Fruit fly (Drosophila melanogaster): ENCODE measurements around the gene SPoCk.

The SPoCk gene

dm6 chr3L:22826236-22826635 lies 77.0 kb downstream of the SPoCk start:
- TF ChIP-seq CG32264 (GFP tag; optimal IDR thresholded peaks at IDR 0.05) (no peak), br (GFP tag; optimal IDR thresholded peaks at IDR 0.05) (no peak), Sp1 (GFP tag; optimal IDR thresholded peaks at IDR 0.05) (no peak), sv (GFP tag; optimal IDR thresholded peaks at IDR 0.05) (no peak), dmrt93B (GFP tag; optimal IDR thresholded peaks at IDR 0.05) (no peak), GATAd (GFP tag; optimal IDR thresholded peaks at IDR 0.05) (no peak), h (GFP tag; optimal IDR thresholded peaks at IDR 0.05) (peak; percentile 27), tai (GFP tag; optimal IDR thresholded peaks at IDR 0.05) (no peak), Hr83 (GFP tag; optimal IDR thresholded peaks at IDR 0.05; ENCODE audit: poor library complexity, severe bottlenecking) (peak; percentile 67), N (GFP tag; optimal IDR thresholded peaks at IDR 0.05) (no peak), fru (GFP tag; optimal IDR thresholded peaks at IDR 0.05) (peak; percentile 15), brk (GFP tag; optimal IDR thresholded peaks at IDR 0.05) (no peak), dl (GFP tag; optimal IDR thresholded peaks at IDR 0.05; ENCODE audit: insufficient read depth in 1 of 2, partially characterized antibody in 2 of 2) (no peak), Hr78 (GFP tag; optimal IDR thresholded peaks at IDR 0.05) (no peak), psq (GFP tag; optimal IDR thresholded peaks at IDR 0.05) (no peak), Rel (GFP tag; optimal IDR thresholded peaks at IDR 0.05) (no peak), Rel (tag; optimal IDR thresholded peaks at IDR 0.05) (no peak), jim (GFP tag; optimal IDR thresholded peaks at IDR 0.05) (peak; percentile 76), Jra (GFP tag; optimal IDR thresholded peaks at IDR 0.05) (no peak), Hnf4 (GFP tag; optimal IDR thresholded peaks at IDR 0.05) (peak; percentile 8), sage (GFP tag; optimal IDR thresholded peaks at IDR 0.05) (no peak), rgr (GFP tag; optimal IDR thresholded peaks at IDR 0.05) (peak; percentile 49), CG9705 (GFP tag; optimal IDR thresholded peaks at IDR 0.05) (no peak), Myc (optimal IDR thresholded peaks at IDR 0.05) (no peak), Dif (GFP tag; optimal IDR thresholded peaks at IDR 0.05; ENCODE audit: partially characterized antibody) (no peak), CrebA (GFP tag; optimal IDR thresholded peaks at IDR 0.05; ENCODE audit: borderline replicate concordance) (no peak), HLH106 (tag; optimal IDR thresholded peaks at IDR 0.05) (no peak)

dm6 chr3L:22830132-22830697 lies 81.0 kb downstream of the SPoCk start:
- no peak for TF ChIP-seq Rel (GFP tag; optimal IDR thresholded peaks at IDR 0.05)
- no peak for TF ChIP-seq Rel (tag; optimal IDR thresholded peaks at IDR 0.05)
- TF ChIP-seq Myc (optimal IDR thresholded peaks at IDR 0.05) = no peak
- TF ChIP-seq Abd-B (GFP tag; optimal IDR thresholded peaks at IDR 0.05) = no peak
- no peak for TF ChIP-seq jim (GFP tag; optimal IDR thresholded peaks at IDR 0.05)
- TF ChIP-seq Mio (GFP tag; optimal IDR thresholded peaks at IDR 0.05) = no peak
- TF ChIP-seq Dfd (GFP tag; optimal IDR thresholded peaks at IDR 0.05) = peak; percentile 84
- no peak for TF ChIP-seq Sp1 (GFP tag; optimal IDR thresholded peaks at IDR 0.05)
- TF ChIP-seq Hnf4 (GFP tag; optimal IDR thresholded peaks at IDR 0.05) = no peak
- TF ChIP-seq N (GFP tag; optimal IDR thresholded peaks at IDR 0.05) = no peak

dm6 chr3L:22835144-22835964 lies 86.1 kb downstream of the SPoCk start, which contains the start of gene jim:
Gene jim, minus strand, starts transcription at chr3L:22835194.
- TF ChIP-seq pan (optimal IDR thresholded peaks at IDR 0.05) = no peak
- TF ChIP-seq Vsx2 (GFP tag; optimal IDR thresholded peaks at IDR 0.05; ENCODE audit: partially characterized antibody) = peak; percentile 71
- TF ChIP-seq rgr (GFP tag; optimal IDR thresholded peaks at IDR 0.05) = peak; percentile 63
- TF ChIP-seq tai (GFP tag; optimal IDR thresholded peaks at IDR 0.05) = no peak
- TF ChIP-seq HLH106 (tag; optimal IDR thresholded peaks at IDR 0.05) = peak; percentile 34
- peak; percentile 95 for TF ChIP-seq Dif (GFP tag; optimal IDR thresholded peaks at IDR 0.05; ENCODE audit: partially characterized antibody)
- TF ChIP-seq dl (GFP tag; optimal IDR thresholded peaks at IDR 0.05; ENCODE audit: insufficient read depth in 1 of 2, partially characterized antibody in 2 of 2) = peak; percentile 63 to 97
- TF ChIP-seq woc (GFP tag; optimal IDR thresholded peaks at IDR 0.05) = peak; percentile 5
- no peak for TF ChIP-seq Mio (GFP tag; optimal IDR thresholded peaks at IDR 0.05)
- peak; percentile 4 for TF ChIP-seq ey (GFP tag; optimal IDR thresholded peaks at IDR 0.05)
- TF ChIP-seq foxo (GFP tag; optimal IDR thresholded peaks at IDR 0.05) = peak in 1 of 2 experiments; percentile 59
- TF ChIP-seq lola (GFP tag; optimal IDR thresholded peaks at IDR 0.05) = no peak
- no peak for TF ChIP-seq GATAd (GFP tag; optimal IDR thresholded peaks at IDR 0.05)
- no peak for TF ChIP-seq Myc (optimal IDR thresholded peaks at IDR 0.05)
- TF ChIP-seq CG32264 (GFP tag; optimal IDR thresholded peaks at IDR 0.05) = no peak
- TF ChIP-seq CG9705 (GFP tag; optimal IDR thresholded peaks at IDR 0.05) = no peak
- TF ChIP-seq N (GFP tag; optimal IDR thresholded peaks at IDR 0.05) = peak; percentile 52
- TF ChIP-seq brk (GFP tag; optimal IDR thresholded peaks at IDR 0.05) = peak; percentile 10
- TF ChIP-seq sage (GFP tag; optimal IDR thresholded peaks at IDR 0.05) = peak; percentile 40
- TF ChIP-seq Hr83 (GFP tag; optimal IDR thresholded peaks at IDR 0.05; ENCODE audit: poor library complexity, severe bottlenecking) = peak; percentile 93
- peak; percentile 98 for TF ChIP-seq Dfd (GFP tag; optimal IDR thresholded peaks at IDR 0.05)
- TF ChIP-seq Hnf4 (GFP tag; optimal IDR thresholded peaks at IDR 0.05) = peak; percentile 57
- peak; percentile 68 for TF ChIP-seq Sp1 (GFP tag; optimal IDR thresholded peaks at IDR 0.05)
- TF ChIP-seq Rel (GFP tag; optimal IDR thresholded peaks at IDR 0.05) = peak; percentile 68
- TF ChIP-seq Rel (tag; optimal IDR thresholded peaks at IDR 0.05) = peak; percentile 56
- peak; percentile 62 for TF ChIP-seq Jra (GFP tag; optimal IDR thresholded peaks at IDR 0.05)
- peak; percentile 48 for TF ChIP-seq br (GFP tag; optimal IDR thresholded peaks at IDR 0.05)
- TF ChIP-seq dmrt93B (GFP tag; optimal IDR thresholded peaks at IDR 0.05) = no peak
- TF ChIP-seq CrebA (GFP tag; optimal IDR thresholded peaks at IDR 0.05; ENCODE audit: borderline replicate concordance) = peak; percentile 71
- TF ChIP-seq usp (GFP tag; optimal IDR thresholded peaks at IDR 0.05) = no peak
- TF ChIP-seq jim (GFP tag; optimal IDR thresholded peaks at IDR 0.05) = peak; percentile 97
- peak; percentile 87 for TF ChIP-seq h (GFP tag; optimal IDR thresholded peaks at IDR 0.05)
- peak; percentile 58 for TF ChIP-seq OdsH (GFP tag; optimal IDR thresholded peaks at IDR 0.05)
- TF ChIP-seq Abd-B (GFP tag; optimal IDR thresholded peaks at IDR 0.05) = no peak
- TF ChIP-seq psq (GFP tag; optimal IDR thresholded peaks at IDR 0.05) = peak; percentile 95
- no peak for TF ChIP-seq Hr78 (GFP tag; optimal IDR thresholded peaks at IDR 0.05)
- TF ChIP-seq dsf (GFP tag; optimal IDR thresholded peaks at IDR 0.05; ENCODE audit: borderline replicate concordance) = no peak

All from whole organism, wandering third instar larva.